Worm (Caenorhabditis elegans) whole organism, L3 larva: ENCODE results near the gene ldh-1.
A peak's percentile ranks its signal among the peaks of the same experiment; 100 is the strongest.

Source experiments
- R02D3.7 ChIP-seq: fragments of 150-350 bp; optimal IDR thresholded peaks from 2 replicates; lab custom pipeline; 2014; ENCODE audit warnings: missing biosample characterization, missing genetic modification characterization
- egl-27 ChIP-seq: sonication (generic microtip); optimal IDR thresholded peaks from 4 replicates; lab custom pipeline; 2017; ENCODE audit warnings: missing biosample characterization, missing genetic modification reagents, missing genetic modification characterization
- fos-1 ChIP-seq: fragments of 150-350 bp; optimal IDR thresholded peaks from 2 replicates; lab custom pipeline; 2014; ENCODE audit warnings: missing biosample characterization, missing genetic modification characterization
- lin-15B ChIP-seq: fragments of 150-350 bp; optimal IDR thresholded peaks from 2 replicates; lab custom pipeline; 2014; ENCODE audit warnings: missing biosample characterization, missing genetic modification characterization
- lin-39 ChIP-seq: fragments of 150-350 bp; optimal IDR thresholded peaks from 2 replicates; lab custom pipeline; 2018; ENCODE audit warnings: missing biosample characterization, missing genetic modification reagents, missing genetic modification characterization
- nfya-1 ChIP-seq: sonication (generic microtip); optimal IDR thresholded peaks from 2 replicates; lab custom pipeline; 2017; ENCODE audit warnings: missing genetic modification characterization, mild to moderate bottlenecking, missing compliant biosample characterization, antibody characterized with exemption, moderate library complexity; ENCODE audit not compliant: insufficient read depth
- nhr-237 ChIP-seq: fragments of 150-350 bp; optimal IDR thresholded peaks from 2 replicates; lab custom pipeline; 2014; ENCODE audit warnings: missing biosample characterization, missing genetic modification characterization
- skn-1 ChIP-seq: fragments of 150-350 bp; optimal IDR thresholded peaks from 2 replicates; lab custom pipeline; 2014; ENCODE audit warnings: missing biosample characterization, missing genetic modification characterization
- unc-62 ChIP-seq: fragments of 150-350 bp; sonication (generic microtip); optimal IDR thresholded peaks from 4 replicates; lab custom pipeline; 2014; ENCODE audit warnings: missing biosample characterization, missing genetic modification reagents, missing genetic modification characterization
- ztf-11 ChIP-seq: fragments of 150-350 bp; optimal IDR thresholded peaks from 2 replicates; lab custom pipeline; 2014; ENCODE audit warnings: missing biosample characterization, missing genetic modification characterization
- ztf-4 ChIP-seq: fragments of 150-350 bp; optimal IDR thresholded peaks from 2 replicates; lab custom pipeline; 2014; ENCODE audit warnings: missing biosample characterization, missing genetic modification characterization

ce11 chrII:11713569-11713968 lies 10.4 kb upstream of the ldh-1 start, which contains the start of gene F13D12.10:
- no peak for TF ChIP-seq egl-27 (tag; lab: Kevin White, UChicago)
- no peak for TF ChIP-seq fos-1 (tag; lab: Kevin White, UChicago)
- no peak for TF ChIP-seq nhr-237 (tag; lab: Kevin White, UChicago)
- TF ChIP-seq ztf-11 (tag; lab: Kevin White, UChicago), result no peak
- no peak for TF ChIP-seq ztf-4 (tag; lab: Kevin White, UChicago)
- no peak for TF ChIP-seq lin-15B (tag; lab: Kevin White, UChicago)
- TF ChIP-seq R02D3.7 (tag; lab: Kevin White, UChicago), result no peak
- TF ChIP-seq unc-62, result no peak
- TF ChIP-seq lin-39 (tag; lab: Kevin White, UChicago), result peak; percentile 55
- TF ChIP-seq skn-1 (tag; lab: Kevin White, UChicago), result no peak
- peak; percentile 14 for TF ChIP-seq nfya-1 (tag; lab: Kevin White, UChicago)
